Fruit fly (Drosophila melanogaster): ENCODE results near the gene CG42374.

- TF ChIP-seq CG1620 (GFP tag; optimal IDR thresholded peaks at IDR 0.05) (no peak), kay (GFP tag; ENCODE audit: borderline replicate concordance) (no peak), cic (GFP tag; optimal IDR thresholded peaks at IDR 0.05) (no peak), tj (GFP tag; optimal IDR thresholded peaks at IDR 0.05) (no peak), CG7101 (tag; optimal IDR thresholded peaks at IDR 0.05) (no peak), Mnt (GFP tag; optimal IDR thresholded peaks at IDR 0.05) (no peak)
Measured at dm6 chr3L:19270542-19270941, 7.0 kb downstream of the CG42374 start, which contains the start of gene CG14088.

Measured in whole organism, adult.